Worm (Caenorhabditis elegans) whole organism, L4 larva: ENCODE data around the gene pix-1.

Experiments
- D1046.2 ChIP-seq: fragments of 200-800 bp; sonication (Bioruptor generic); IDR thresholded peaks from 2 replicates; pipeline ENCODE4 v1.3.6; 2022; ENCODE audit warnings: missing genetic modification characterization, missing compliant biosample characterization
- F44E2.7 ChIP-seq: fragments of 200-800 bp; sonication (Bioruptor generic); IDR thresholded peaks from 2 replicates; pipeline ENCODE4 v2.1.2; 2022; ENCODE audit warnings: missing genetic modification characterization, missing compliant biosample characterization
- aha-1 ChIP-seq: fragments of 150-350 bp; peaks from one replicate; lab custom pipeline; 2014; ENCODE audit warnings: missing biosample characterization, missing genetic modification characterization
- ces-1 ChIP-seq: fragments of 150-350 bp; sonication (generic microtip); optimal IDR thresholded peaks from 4 replicates; lab custom pipeline; 2014; ENCODE audit warnings: missing biosample characterization, missing genetic modification reagents, missing genetic modification characterization
- dpl-1 ChIP-seq: fragments of 150-350 bp; optimal IDR thresholded peaks from 2 replicates; lab custom pipeline; 2014; ENCODE audit warnings: missing biosample characterization, missing genetic modification reagents, missing genetic modification characterization
- hlh-30 ChIP-seq: sonication (generic microtip); optimal IDR thresholded peaks from 2 replicates; lab custom pipeline; 2017; ENCODE audit warnings: antibody characterized with exemption, mild to moderate bottlenecking, missing genetic modification characterization, missing compliant biosample characterization; ENCODE audit not compliant: insufficient read depth
- lin-13 ChIP-seq: fragments of 150-350 bp; optimal IDR thresholded peaks from 2 replicates; lab custom pipeline; 2014; ENCODE audit warnings: missing biosample characterization, missing genetic modification reagents, missing genetic modification characterization
- nhr-10 ChIP-seq: fragments of 150-350 bp; optimal IDR thresholded peaks from 2 replicates; lab custom pipeline; 2014; ENCODE audit warnings: missing biosample characterization, missing genetic modification characterization
- nhr-48 ChIP-seq: sonication (generic microtip); optimal IDR thresholded peaks from 2 replicates; lab custom pipeline; 2016; ENCODE audit warnings: mild to moderate bottlenecking, missing genetic modification characterization, missing compliant biosample characterization
- nhr-76 ChIP-seq: fragments of 150-350 bp; optimal IDR thresholded peaks from 2 replicates; lab custom pipeline; 2014; ENCODE audit warnings: missing biosample characterization, missing genetic modification characterization
- pqm-1 ChIP-seq: sonication (generic microtip); optimal IDR thresholded peaks from 2 replicates; lab custom pipeline; 2017; ENCODE audit warnings: missing biosample characterization, missing genetic modification characterization
- saeg-2 ChIP-seq: fragments of 200-800 bp; sonication (Bioruptor generic); IDR thresholded peaks from 2 replicates; pipeline ENCODE4 v1.3.6; 2022; ENCODE audit warnings: missing genetic modification reagents, missing genetic modification characterization, missing compliant biosample characterization
- skn-1 ChIP-seq: fragments of 150-350 bp; optimal IDR thresholded peaks from 2 replicates; lab custom pipeline; 2014; ENCODE audit warnings: missing biosample characterization, missing genetic modification characterization
- zag-1 ChIP-seq: fragments of 150-350 bp; optimal IDR thresholded peaks from 2 replicates; lab custom pipeline; 2014; ENCODE audit warnings: missing biosample characterization, missing genetic modification characterization

DNA sequence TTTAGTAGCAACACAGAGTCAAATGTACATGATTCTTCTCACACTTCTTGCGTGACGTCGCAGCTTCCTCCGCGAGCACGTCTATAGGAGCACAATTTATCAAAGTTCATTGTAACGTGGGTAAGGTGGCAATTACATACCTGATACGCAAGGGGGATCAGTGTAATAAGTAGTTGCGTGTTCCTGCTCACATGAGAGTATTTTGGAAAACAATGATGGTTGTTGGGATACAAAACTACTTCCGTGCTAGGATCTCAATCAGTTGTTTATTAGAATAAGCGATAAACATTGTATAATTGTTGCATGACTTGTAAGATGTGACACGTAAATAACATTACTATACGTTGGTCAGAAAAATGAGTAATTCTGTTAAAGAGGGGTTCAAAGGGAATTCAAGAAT lies 14.1 kb upstream of the pix-1 start:
- no peak for TF ChIP-seq skn-1 (tag; lab: Kevin White, UChicago)
- TF ChIP-seq lin-13, result no peak
- no peak for TF ChIP-seq saeg-2 (GFP tag; lab: Robert Waterston, UW)
- TF ChIP-seq zag-1 (tag; lab: Kevin White, UChicago), result no peak
- no peak for TF ChIP-seq D1046.2
- TF ChIP-seq nhr-76 (tag; lab: Kevin White, UChicago), result no peak
- TF ChIP-seq ces-1, result no peak
- no peak for TF ChIP-seq aha-1 (tag; lab: Kevin White, UChicago)
- TF ChIP-seq nhr-48 (tag; lab: Kevin White, UChicago), result no peak
- no peak for TF ChIP-seq dpl-1 (GFP tag; lab: Kevin White, UChicago)
- no peak for TF ChIP-seq F44E2.7 (GFP tag; lab: Robert Waterston, UW)
- TF ChIP-seq hlh-30 (tag; lab: Kevin White, UChicago), result no peak
- TF ChIP-seq pqm-1 (tag; lab: Kevin White, UChicago), result no peak
- no peak for TF ChIP-seq nhr-10 (tag; lab: Kevin White, UChicago)
